Worm (Caenorhabditis elegans) whole organism, mixed stage, embryonic: ENCODE results near the gene spot-1.

Experiments used
- ces-1 ChIP-seq: fragments of 150-350 bp; optimal IDR thresholded peaks from 2 replicates; lab custom pipeline; 2014; ENCODE audit warnings: missing biosample characterization, missing genetic modification reagents, missing genetic modification characterization
- cnd-1 ChIP-seq: fragments of 200-800 bp; sonication (Bioruptor generic); optimal IDR thresholded peaks from 2 replicates; lab custom pipeline; 2018; ENCODE audit warnings: mild to moderate bottlenecking, missing genetic modification characterization, missing compliant biosample characterization
- ham-2 ChIP-seq: fragments of 200-800 bp; sonication (Bioruptor generic); optimal IDR thresholded peaks from 2 replicates; lab custom pipeline; 2018; ENCODE audit warnings: mild to moderate bottlenecking, missing genetic modification characterization, missing compliant biosample characterization
- hlh-1 ChIP-seq: fragments of 150-350 bp; optimal IDR thresholded peaks from 2 replicates; lab custom pipeline; 2014; ENCODE audit warnings: missing biosample characterization, missing genetic modification reagents, missing genetic modification characterization
- lsy-2 ChIP-seq: fragments of 150-350 bp; optimal IDR thresholded peaks from 2 replicates; lab custom pipeline; 2014; ENCODE audit warnings: missing biosample characterization, missing genetic modification characterization
- nhr-76 ChIP-seq: sonication (generic microtip); optimal IDR thresholded peaks from 2 replicates; lab custom pipeline; 2017; ENCODE audit warnings: missing biosample characterization, missing genetic modification characterization
- snpc-4 ChIP-seq: fragments of 150-350 bp; optimal IDR thresholded peaks from 2 replicates; lab custom pipeline; 2014; ENCODE audit warnings: missing biosample characterization, missing genetic modification characterization
- unc-120 ChIP-seq: sonication (generic microtip); optimal IDR thresholded peaks from 2 replicates; lab custom pipeline; 2017; ENCODE audit warnings: missing genetic modification characterization, missing compliant biosample characterization; ENCODE audit not compliant: poor library complexity, severe bottlenecking
- unc-39 ChIP-seq: fragments of 150-350 bp; optimal IDR thresholded peaks from 2 replicates; lab custom pipeline; 2014; ENCODE audit warnings: missing biosample characterization, missing genetic modification characterization
- unc-62 ChIP-seq: fragments of 150-350 bp; optimal IDR thresholded peaks from 2 replicates; lab custom pipeline; 2014; ENCODE audit warnings: missing biosample characterization, missing genetic modification reagents, missing genetic modification characterization
- ztf-11 ChIP-seq: fragments of 150-350 bp; optimal IDR thresholded peaks from 2 replicates; lab custom pipeline; 2014; ENCODE audit warnings: missing biosample characterization, missing genetic modification characterization

DNA sequence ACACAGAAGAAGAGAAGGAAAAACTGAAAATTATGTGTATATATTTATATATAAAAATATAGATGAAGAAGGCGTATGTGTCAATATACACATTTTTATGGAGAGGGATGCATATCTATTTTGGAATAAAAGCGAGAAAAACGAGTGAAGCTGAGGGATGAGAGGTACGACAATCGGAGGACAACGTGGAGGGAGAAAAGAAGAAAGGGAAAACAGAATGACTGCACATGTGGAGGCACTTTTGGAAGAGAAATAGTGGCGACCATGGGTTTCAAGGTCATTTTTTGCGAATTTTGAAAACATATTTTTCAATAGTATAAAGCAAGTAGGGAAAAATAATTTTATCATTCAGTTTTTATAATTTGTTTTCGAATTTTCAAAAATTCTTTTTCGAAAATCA lies 15.5 kb upstream of the spot-1 start:
- TF ChIP-seq unc-62 (GFP tag; lab: Kevin White, UChicago) = no peak
- no peak for TF ChIP-seq lsy-2 (tag; lab: Kevin White, UChicago)
- TF ChIP-seq ztf-11 (tag; lab: Kevin White, UChicago) = no peak
- TF ChIP-seq cnd-1 (tag; lab: Kevin White, UChicago) = no peak
- no peak for TF ChIP-seq unc-39 (tag; lab: Kevin White, UChicago)
- no peak for TF ChIP-seq unc-120
- TF ChIP-seq snpc-4 (tag; lab: Kevin White, UChicago) = no peak
- no peak for TF ChIP-seq nhr-76
- TF ChIP-seq ham-2 (GFP tag; lab: Kevin White, UChicago) = no peak
- no peak for TF ChIP-seq hlh-1 (tag; lab: Kevin White, UChicago)
- TF ChIP-seq ces-1 (GFP tag; lab: Kevin White, UChicago) = no peak
